Worm (Caenorhabditis elegans): ENCODE results near the gene srab-17.

srab-17 gene

DNA sequence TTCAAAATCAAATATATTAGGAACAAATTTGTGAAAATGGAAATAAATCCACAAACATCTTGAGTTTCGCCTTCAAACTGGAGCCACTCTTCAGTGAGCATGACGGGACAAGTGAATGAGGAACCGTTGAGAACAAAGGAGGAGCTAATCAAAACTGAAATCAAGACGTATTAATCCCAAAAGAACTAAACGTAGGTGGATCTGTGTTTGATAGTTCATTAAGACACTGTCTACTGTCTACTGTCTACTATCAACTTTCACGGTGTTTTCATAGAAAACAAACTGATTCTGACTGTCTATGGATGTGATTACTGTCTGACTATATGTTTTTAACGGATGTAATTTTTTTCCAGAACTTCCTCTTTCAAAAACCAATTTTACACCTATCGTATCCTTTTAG, 46.5 kb downstream of the srab-17 start, which contains the start of gene str-193:
Gene str-193 (minus strand): TSS at position 101 of the 400 bp plus-strand sequence.
- TF ChIP-seq med-1 (GFP tag; optimal IDR thresholded peaks at IDR 0.05; ENCODE audit: insufficient read depth): no peak
- TF ChIP-seq ztf-29 (GFP tag; IDR thresholded peaks at IDR 0.05): no peak
- no peak for TF ChIP-seq ref-1 (GFP tag; conservative IDR thresholded peaks at IDR 0.05)
- no peak for TF ChIP-seq T22C8.4 (GFP tag; IDR thresholded peaks at IDR 0.05)
- TF ChIP-seq cog-1 (tag; optimal IDR thresholded peaks at IDR 0.05): no peak
- TF ChIP-seq klf-2 (GFP tag; conservative IDR thresholded peaks at IDR 0.05): no peak
- no peak for TF ChIP-seq flt-1 (GFP tag; IDR thresholded peaks at IDR 0.05)
- no peak for TF ChIP-seq tab-1 (GFP tag; IDR thresholded peaks at IDR 0.05)
- TF ChIP-seq ztf-23 (GFP tag; IDR thresholded peaks at IDR 0.05): no peak

Data from whole organism, midembryonic.